Fruit fly (Drosophila melanogaster) whole organism, prepupa: ENCODE measurements around the gene CG13306.
A peak's percentile ranks its signal among the peaks of the same experiment; 100 is the strongest.

Experiments
- Blimp-1 ChIP-seq: fragments of 200-800 bp; sonication (Bioruptor generic); optimal IDR thresholded peaks from 3 replicates; lab custom pipeline; 2017; ENCODE audit warnings: missing biosample characterization, missing genetic modification characterization, mild to moderate bottlenecking, moderate library complexity, missing genetic modification reagents
- CG10631 ChIP-seq: fragments of 200-800 bp; sonication (Bioruptor generic); optimal IDR thresholded peaks from 2 replicates; lab custom pipeline; 2016; ENCODE audit warnings: missing biosample characterization, missing genetic modification characterization
- CG10669 ChIP-seq: fragments of 200-800 bp; sonication (Bioruptor generic); optimal IDR thresholded peaks from 3 replicates; lab custom pipeline; 2018; ENCODE audit warnings: missing biosample characterization, mild to moderate bottlenecking, missing genetic modification characterization, moderate library complexity
- CG11294 ChIP-seq: fragments of 200-800 bp; sonication (Bioruptor generic); IDR thresholded peaks from 2 replicates; pipeline ENCODE4 v1.3.6; 2022; ENCODE audit warnings: missing biosample characterization, missing genetic modification characterization
- CG11762 ChIP-seq: fragments of 200-800 bp; sonication (Bioruptor generic); optimal IDR thresholded peaks from 3 replicates; lab custom pipeline; 2016; ENCODE audit warnings: missing biosample characterization, missing genetic modification characterization; ENCODE audit not compliant: insufficient read depth
- CG11902 ChIP-seq: fragments of 200-800 bp; sonication (Bioruptor generic); optimal IDR thresholded peaks from 3 replicates; lab custom pipeline; 2016; ENCODE audit warnings: missing biosample characterization, missing genetic modification characterization
- CG15336 ChIP-seq: fragments of 200-800 bp; sonication (Bioruptor generic); IDR thresholded peaks from 2 replicates; pipeline ENCODE4 v1.3.6; 2022; ENCODE audit warnings: missing biosample characterization, missing genetic modification characterization
- CG1621 ChIP-seq: fragments of 200-800 bp; sonication (Bioruptor generic); optimal IDR thresholded peaks from 3 replicates; lab custom pipeline; 2018; ENCODE audit warnings: missing biosample characterization, mild to moderate bottlenecking, missing genetic modification characterization
- CG3032 ChIP-seq: fragments of 200-800 bp; optimal IDR thresholded peaks from 2 replicates; lab custom pipeline; 2019; ENCODE audit warnings: missing biosample characterization, mild to moderate bottlenecking, missing genetic modification characterization, moderate library complexity
- CG31627 ChIP-seq: fragments of 200-800 bp; sonication (Bioruptor generic); optimal IDR thresholded peaks from 3 replicates; lab custom pipeline; 2016; ENCODE audit warnings: missing biosample characterization, missing genetic modification characterization
- CG32006 ChIP-seq: fragments of 200-800 bp; sonication (Bioruptor generic); optimal IDR thresholded peaks from 3 replicates; lab custom pipeline; 2017; ENCODE audit warnings: missing biosample characterization, mild to moderate bottlenecking, missing genetic modification characterization
- CG34406 ChIP-seq: fragments of 200-800 bp; sonication (Bioruptor generic); optimal IDR thresholded peaks from 3 replicates; lab custom pipeline; 2016; ENCODE audit warnings: missing biosample characterization, missing genetic modification characterization
- CG3919 ChIP-seq: fragments of 200-800 bp; sonication (Bioruptor generic); optimal IDR thresholded peaks from 3 replicates; lab custom pipeline; 2016; ENCODE audit warnings: missing biosample characterization, missing genetic modification characterization
- CG4318 ChIP-seq: fragments of 200-800 bp; sonication (Bioruptor generic); optimal IDR thresholded peaks from 3 replicates; lab custom pipeline; 2017; ENCODE audit warnings: missing biosample characterization, mild to moderate bottlenecking, missing genetic modification characterization
- CG6163 ChIP-seq: fragments of 200-800 bp; sonication (Bioruptor generic); IDR thresholded peaks from 3 replicates; pipeline ENCODE4 v1.3.6; 2022; ENCODE audit warnings: missing biosample characterization, missing genetic modification characterization
- CG6276 ChIP-seq: fragments of 200-800 bp; sonication (Bioruptor generic); optimal IDR thresholded peaks from 2 replicates; lab custom pipeline; 2017; ENCODE audit warnings: missing biosample characterization, mild to moderate bottlenecking, missing genetic modification characterization
- CG7368 ChIP-seq: fragments of 200-800 bp; sonication (Bioruptor generic); optimal IDR thresholded peaks from 3 replicates; lab custom pipeline; 2016; ENCODE audit warnings: missing biosample characterization, missing genetic modification characterization
- CG8119 ChIP-seq: fragments of 200-800 bp; sonication (Bioruptor generic); IDR thresholded peaks from 3 replicates; pipeline ENCODE4 v1.3.6; 2022; ENCODE audit warnings: missing biosample characterization, missing genetic modification characterization
- CG8319 ChIP-seq: fragments of 200-800 bp; sonication (Bioruptor generic); optimal IDR thresholded peaks from 3 replicates; lab custom pipeline; 2016; ENCODE audit warnings: missing biosample characterization, missing genetic modification characterization
- Eip78C ChIP-seq: fragments of 200-800 bp; sonication (Bioruptor generic); peaks from one replicate; lab custom pipeline; 2016; ENCODE audit warnings: missing biosample characterization, missing genetic modification characterization
- Eip93F ChIP-seq: fragments of 200-800 bp; sonication (Bioruptor generic); optimal IDR thresholded peaks from 2 replicates; lab custom pipeline; 2016; ENCODE audit warnings: missing biosample characterization, mild to moderate bottlenecking, missing genetic modification characterization
- Ets21C ChIP-seq: fragments of 200-800 bp; sonication (Bioruptor generic); optimal IDR thresholded peaks from 3 replicates; lab custom pipeline; 2016; ENCODE audit warnings: missing biosample characterization, missing genetic modification characterization
- Ets96B ChIP-seq: fragments of 200-800 bp; optimal IDR thresholded peaks from 2 replicates; lab custom pipeline; 2019; ENCODE audit warnings: missing biosample characterization, mild to moderate bottlenecking, missing genetic modification characterization, moderate library complexity
- Gug ChIP-seq: fragments of 200-800 bp; sonication (Bioruptor generic); IDR thresholded peaks from 2 replicates; pipeline ENCODE4 v1.3.6; 2022; ENCODE audit warnings: missing biosample characterization, missing genetic modification characterization
- Hr38 ChIP-seq: sonication (Bioruptor generic); optimal IDR thresholded peaks from 2 replicates; lab custom pipeline; 2016; ENCODE audit warnings: missing biosample characterization, missing genetic modification characterization
- Hr4 ChIP-seq: fragments of 200-800 bp; sonication (Bioruptor generic); optimal IDR thresholded peaks from 3 replicates; lab custom pipeline; 2016; ENCODE audit warnings: missing biosample characterization, missing genetic modification characterization
- Lpt ChIP-seq: fragments of 200-800 bp; sonication (Bioruptor generic); optimal IDR thresholded peaks from 3 replicates; lab custom pipeline; 2016; ENCODE audit warnings: missing biosample characterization, missing genetic modification characterization
- Met ChIP-seq: fragments of 200-800 bp; sonication (Bioruptor generic); optimal IDR thresholded peaks from 3 replicates; lab custom pipeline; 2016; ENCODE audit warnings: missing biosample characterization, missing genetic modification characterization
- OdsH ChIP-seq: fragments of 200-800 bp; sonication (Bioruptor generic); optimal IDR thresholded peaks from 3 replicates; lab custom pipeline; 2016; ENCODE audit warnings: missing biosample characterization, missing genetic modification characterization
- Sox14 ChIP-seq: fragments of 200-800 bp; sonication (Bioruptor generic); optimal IDR thresholded peaks from 3 replicates; lab custom pipeline; 2016; ENCODE audit warnings: missing biosample characterization, missing genetic modification characterization
- achi ChIP-seq: fragments of 200-800 bp; sonication (Bioruptor generic); optimal IDR thresholded peaks from 3 replicates; lab custom pipeline; 2016; ENCODE audit warnings: missing biosample characterization, missing genetic modification characterization
- dac ChIP-seq: fragments of 200-800 bp; sonication (Bioruptor generic); optimal IDR thresholded peaks from 2 replicates; lab custom pipeline; 2017; ENCODE audit warnings: missing biosample characterization, mild to moderate bottlenecking, missing genetic modification characterization
- eg ChIP-seq: fragments of 200-800 bp; sonication (Bioruptor generic); IDR thresholded peaks from 3 replicates; pipeline ENCODE4 v1.3.6; 2022; ENCODE audit warnings: missing biosample characterization, missing genetic modification characterization
- esn ChIP-seq: fragments of 200-800 bp; sonication (Bioruptor generic); optimal IDR thresholded peaks from 2 replicates; lab custom pipeline; 2016; ENCODE audit warnings: missing biosample characterization, mild to moderate bottlenecking, missing genetic modification characterization, moderate library complexity
- fd59A ChIP-seq: fragments of 200-800 bp; sonication (Bioruptor generic); optimal IDR thresholded peaks from 2 replicates; lab custom pipeline; 2017; ENCODE audit warnings: missing biosample characterization, mild to moderate bottlenecking, missing genetic modification characterization, missing genetic modification reagents
- fd85E ChIP-seq: fragments of 200-800 bp; sonication (Bioruptor generic); optimal IDR thresholded peaks from 3 replicates; lab custom pipeline; 2016; ENCODE audit warnings: missing biosample characterization, missing genetic modification characterization
- fkh ChIP-seq: fragments of 200-800 bp; sonication (Bioruptor generic); optimal IDR thresholded peaks from 3 replicates; lab custom pipeline; 2017; ENCODE audit warnings: missing biosample characterization, mild to moderate bottlenecking, missing genetic modification characterization, moderate library complexity
- lz ChIP-seq: fragments of 200-800 bp; sonication (Bioruptor generic); optimal IDR thresholded peaks from 3 replicates; lab custom pipeline; 2016; ENCODE audit warnings: missing biosample characterization, missing genetic modification characterization
- net ChIP-seq: fragments of 200-800 bp; sonication (Bioruptor generic); optimal IDR thresholded peaks from 3 replicates; lab custom pipeline; 2016; ENCODE audit warnings: missing biosample characterization, missing genetic modification characterization
- pdm3 ChIP-seq: fragments of 200-800 bp; sonication (Bioruptor generic); optimal IDR thresholded peaks from 3 replicates; lab custom pipeline; 2016; ENCODE audit warnings: missing biosample characterization, missing genetic modification characterization
- salr ChIP-seq, 2 experiments: fragments of 200-800 bp; sonication (Bioruptor generic); optimal IDR thresholded peaks; 3 replicates each; lab custom pipeline; 2016 to 2018; ENCODE audit warnings: missing biosample characterization in 2 of 2, missing genetic modification characterization in 2 of 2, mild to moderate bottlenecking in 1 of 2
- spab ChIP-seq: fragments of 200-800 bp; sonication (Bioruptor generic); optimal IDR thresholded peaks from 2 replicates; lab custom pipeline; 2017; ENCODE audit warnings: missing biosample characterization, mild to moderate bottlenecking, missing genetic modification characterization, missing genetic modification reagents
- ss ChIP-seq, 2 experiments: fragments of 200-800 bp; sonication (Bioruptor generic); optimal IDR thresholded peaks; 2 replicates in 1 of 2; 3 replicates in 1 of 2; lab custom pipeline; 2017 to 2018; ENCODE audit warnings: mild to moderate bottlenecking in 2 of 2, missing biosample characterization in 2 of 2, missing genetic modification characterization in 2 of 2, moderate library complexity in 1 of 2
- svp ChIP-seq: fragments of 200-800 bp; sonication (Bioruptor generic); peaks from one replicate; lab custom pipeline; 2016; ENCODE audit warnings: missing biosample characterization, missing genetic modification characterization
- topi ChIP-seq: fragments of 200-800 bp; sonication (Bioruptor generic); optimal IDR thresholded peaks from 3 replicates; lab custom pipeline; 2016; ENCODE audit warnings: missing biosample characterization, missing genetic modification characterization
- vri ChIP-seq: fragments of 200-800 bp; sonication (Bioruptor generic); optimal IDR thresholded peaks from 3 replicates; lab custom pipeline; 2016; ENCODE audit warnings: missing biosample characterization, mild to moderate bottlenecking, missing genetic modification characterization

CG13306 gene

dm6 chr3L:8787240-8787639 is 37.7 kb upstream of the CG13306 start:
- no peak for TF ChIP-seq esn
- TF ChIP-seq Hr4 (GFP tag; lab: Kevin White, UChicago) = no peak
- no peak for TF ChIP-seq CG1621 (tag; lab: Kevin White, UChicago)
- TF ChIP-seq Ets96B = no peak
- TF ChIP-seq CG8319 = no peak
- no peak for TF ChIP-seq Met (GFP tag; lab: Kevin White, UChicago)
- no peak for TF ChIP-seq svp (GFP tag; lab: Kevin White, UChicago)
- TF ChIP-seq Lpt = no peak
- no peak for TF ChIP-seq CG15336 (GFP tag; lab: Robert Waterston, UW)
- TF ChIP-seq CG31627 (GFP tag; lab: Kevin White, UChicago) = no peak
- no peak for TF ChIP-seq CG3032 (tag; lab: Kevin White, UChicago)
- no peak for TF ChIP-seq vri (GFP tag; lab: Kevin White, UChicago)
- no peak for TF ChIP-seq CG10631 (GFP tag; lab: Kevin White, UChicago)
- no peak for TF ChIP-seq net (GFP tag; lab: Kevin White, UChicago)
- no peak for TF ChIP-seq CG11902 (GFP tag; lab: Kevin White, UChicago)
- TF ChIP-seq Sox14 (GFP tag; lab: Kevin White, UChicago) = no peak
- TF ChIP-seq fkh (GFP tag; lab: Kevin White, UChicago) = no peak
- TF ChIP-seq Ets21C = no peak
- TF ChIP-seq Gug (GFP tag; lab: Robert Waterston, UW) = no peak
- no peak for TF ChIP-seq lz
- TF ChIP-seq, all 60 proteins: peak for 0

- peak; percentile 52 for TF ChIP-seq Eip78C
- peak in 1 of 2 experiments; percentile 30 for TF ChIP-seq ss (GFP tag; optimal IDR thresholded peaks at IDR 0.05; lab: Kevin White, UChicago)
- peak; percentile 8 for TF ChIP-seq dac (GFP tag; lab: Kevin White, UChicago)
- no peak for TF ChIP-seq spab (GFP tag; lab: Kevin White, UChicago)
- peak in 1 of 2 experiments; percentile 45 for TF ChIP-seq salr (GFP tag; optimal IDR thresholded peaks at IDR 0.05; lab: Kevin White, UChicago)
- TF ChIP-seq CG6163 (GFP tag; lab: Robert Waterston, UW) = 0 out of 3 replicates have a peak, but pooled peaks have one; percentile 15
- TF ChIP-seq CG10669 (GFP tag; lab: Kevin White, UChicago) = no peak
- peak; percentile 14 for TF ChIP-seq CG6276 (GFP tag; lab: Kevin White, UChicago)
- TF ChIP-seq fd59A (GFP tag; lab: Kevin White, UChicago) = no peak
- peak; percentile 13 for TF ChIP-seq Lpt
- TF ChIP-seq pdm3 = peak; percentile 7
- TF ChIP-seq eg (GFP tag; lab: Robert Waterston, UW) = peak; percentile 43; the same call in 1 of the 3 replicates
- peak; percentile 13 for TF ChIP-seq svp (GFP tag; lab: Kevin White, UChicago)
- peak; percentile 51; the same call in 2 of the 3 replicates for TF ChIP-seq CG8119 (GFP tag; lab: Robert Waterston, UW)
- TF ChIP-seq CG4318 (GFP tag; lab: Kevin White, UChicago) = no peak
- TF ChIP-seq Blimp-1 (GFP tag; lab: Kevin White, UChicago) = no peak
- TF ChIP-seq CG15336 (GFP tag; lab: Robert Waterston, UW) = peak; percentile 32; the same call in 1 of the 2 replicates
- TF ChIP-seq achi (GFP tag; lab: Kevin White, UChicago) = peak; percentile 15
Measured at dm6 chr3L:8783299-8783698, 33.8 kb upstream of the CG13306 start.

DNA sequence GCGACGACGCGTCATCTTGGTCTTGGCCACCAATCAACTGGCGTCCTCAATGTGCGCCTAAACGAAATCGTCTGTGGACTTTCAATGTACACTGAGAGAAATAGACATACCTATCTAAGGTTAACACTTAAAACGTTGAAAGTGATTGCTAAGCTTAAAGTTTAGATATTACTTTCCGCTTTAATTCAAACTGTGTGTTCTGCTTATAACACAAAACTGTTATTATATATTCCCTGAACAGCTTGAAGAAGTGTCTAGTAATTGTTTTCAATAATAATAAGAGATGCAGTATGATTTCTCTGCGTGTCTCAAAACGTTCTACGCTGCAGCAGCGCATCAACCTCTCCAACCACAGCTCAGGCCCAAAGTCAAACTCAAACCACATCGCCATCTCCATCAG is 32.5 kb upstream of the CG13306 start:
- no peak for TF ChIP-seq Ets21C
- peak; percentile 63 for TF ChIP-seq Lpt
- TF ChIP-seq CG8319 = no peak
- no peak for TF ChIP-seq Hr38 (GFP tag; lab: Kevin White, UChicago)
- peak; percentile 35; the same call in 1 of the 3 replicates for TF ChIP-seq CG6163 (GFP tag; lab: Robert Waterston, UW)
- peak; percentile 25; the same call in 1 of the 2 replicates for TF ChIP-seq Gug (GFP tag; lab: Robert Waterston, UW)
- peak; percentile 54; the same call in 2 of the 3 replicates for TF ChIP-seq eg (GFP tag; lab: Robert Waterston, UW)
- peak; percentile 0 for TF ChIP-seq CG11902 (GFP tag; lab: Kevin White, UChicago)
- TF ChIP-seq vri (GFP tag; lab: Kevin White, UChicago) = no peak
- no peak for TF ChIP-seq CG7368 (GFP tag; lab: Kevin White, UChicago)
- peak; percentile 93 for TF ChIP-seq CG32006 (GFP tag; lab: Kevin White, UChicago)
- TF ChIP-seq CG31627 (GFP tag; lab: Kevin White, UChicago) = peak; percentile 14
- no peak for TF ChIP-seq Eip93F
- peak; percentile 43 for TF ChIP-seq lz
- peak; percentile 29 for TF ChIP-seq CG10631 (GFP tag; lab: Kevin White, UChicago)
- no peak for TF ChIP-seq CG3032 (tag; lab: Kevin White, UChicago)
- no peak for TF ChIP-seq fd85E (GFP tag; lab: Kevin White, UChicago)
- peak; percentile 53 for TF ChIP-seq OdsH (GFP tag; lab: Kevin White, UChicago)
- TF ChIP-seq CG10669 (GFP tag; lab: Kevin White, UChicago) = peak; percentile 15
- peak in 1 of 2 experiments; percentile 72 for TF ChIP-seq salr (GFP tag; optimal IDR thresholded peaks at IDR 0.05; lab: Kevin White, UChicago)
- no peak for TF ChIP-seq spab (GFP tag; lab: Kevin White, UChicago)
- TF ChIP-seq CG11762 (GFP tag; lab: Kevin White, UChicago) = peak; percentile 47
- TF ChIP-seq CG3919 (GFP tag; lab: Kevin White, UChicago) = peak; percentile 66
- peak; percentile 32 for TF ChIP-seq topi
- TF ChIP-seq CG34406 (GFP tag; lab: Kevin White, UChicago) = peak; percentile 31
- no peak for TF ChIP-seq Blimp-1 (GFP tag; lab: Kevin White, UChicago)
- TF ChIP-seq CG11294 = no peak
